Fruit fly (Drosophila melanogaster): ENCODE data around the gene CG11398.

CG11398 gene

dm6 chrX:1179865-1180264 is 35.1 kb downstream of the CG11398 start, which contains the start of gene CG11379:
Gene CG11379, plus strand, starts transcription at chrX:1180165.
- no peak for TF ChIP-seq CG17801 (GFP tag; optimal IDR thresholded peaks at IDR 0.05; ENCODE audit: partially characterized antibody)

DNA sequence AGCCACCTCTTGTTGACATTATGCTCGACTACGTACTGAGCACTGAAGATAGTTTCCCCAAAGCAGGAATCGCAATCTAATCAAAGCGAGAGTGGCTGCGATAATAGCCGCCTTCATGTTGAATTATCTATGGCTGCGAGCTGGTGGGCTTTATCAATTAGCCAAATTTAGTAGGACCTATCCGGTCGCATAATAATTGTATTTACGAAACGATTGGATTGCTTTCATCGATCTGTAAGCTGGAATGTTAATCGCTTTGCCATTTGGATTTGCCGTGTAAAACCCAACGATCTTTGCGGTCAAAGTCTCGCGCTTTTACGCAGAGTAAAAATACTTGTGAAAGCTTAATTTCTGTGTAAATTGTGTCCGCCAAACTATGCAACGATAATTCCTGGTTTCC is 39.0 kb downstream of the CG11398 start, which contains the start of gene CG11384:
Gene CG11384 (minus strand): TSS at position 43 of the 400 bp plus-strand sequence.
- TF ChIP-seq CG17801 (GFP tag; optimal IDR thresholded peaks at IDR 0.05; ENCODE audit: partially characterized antibody), result no peak

DNA sequence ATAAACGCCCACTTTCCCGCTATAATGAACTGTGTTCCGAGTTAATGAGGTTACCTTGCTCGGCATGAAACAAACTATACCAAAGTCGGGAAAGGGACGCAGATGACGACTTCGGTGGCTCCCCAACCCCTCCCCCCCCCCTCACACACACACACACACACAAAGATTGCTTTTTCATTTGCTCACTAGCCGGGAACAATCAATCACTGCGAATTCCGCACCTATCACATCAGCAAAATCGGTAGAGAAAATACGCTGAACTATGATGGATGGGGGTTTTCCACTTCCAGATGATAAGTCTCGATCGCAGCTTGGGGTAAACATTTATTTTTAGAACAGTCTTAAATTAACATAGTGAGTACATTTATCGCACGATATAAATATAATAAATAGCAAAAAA is 41.4 kb downstream of the CG11398 start:
- TF ChIP-seq CG17801 (GFP tag; optimal IDR thresholded peaks at IDR 0.05; ENCODE audit: partially characterized antibody), result no peak

- no peak for TF ChIP-seq CG17801 (GFP tag; optimal IDR thresholded peaks at IDR 0.05; ENCODE audit: partially characterized antibody)
Measured at dm6 chrX:1172756-1173422, 42.1 kb downstream of the CG11398 start.

dm6 chrX:1171018-1171417 is 43.9 kb downstream of the CG11398 start:
- TF ChIP-seq CG17801 (GFP tag; optimal IDR thresholded peaks at IDR 0.05; ENCODE audit: partially characterized antibody), result peak; percentile 89

DNA sequence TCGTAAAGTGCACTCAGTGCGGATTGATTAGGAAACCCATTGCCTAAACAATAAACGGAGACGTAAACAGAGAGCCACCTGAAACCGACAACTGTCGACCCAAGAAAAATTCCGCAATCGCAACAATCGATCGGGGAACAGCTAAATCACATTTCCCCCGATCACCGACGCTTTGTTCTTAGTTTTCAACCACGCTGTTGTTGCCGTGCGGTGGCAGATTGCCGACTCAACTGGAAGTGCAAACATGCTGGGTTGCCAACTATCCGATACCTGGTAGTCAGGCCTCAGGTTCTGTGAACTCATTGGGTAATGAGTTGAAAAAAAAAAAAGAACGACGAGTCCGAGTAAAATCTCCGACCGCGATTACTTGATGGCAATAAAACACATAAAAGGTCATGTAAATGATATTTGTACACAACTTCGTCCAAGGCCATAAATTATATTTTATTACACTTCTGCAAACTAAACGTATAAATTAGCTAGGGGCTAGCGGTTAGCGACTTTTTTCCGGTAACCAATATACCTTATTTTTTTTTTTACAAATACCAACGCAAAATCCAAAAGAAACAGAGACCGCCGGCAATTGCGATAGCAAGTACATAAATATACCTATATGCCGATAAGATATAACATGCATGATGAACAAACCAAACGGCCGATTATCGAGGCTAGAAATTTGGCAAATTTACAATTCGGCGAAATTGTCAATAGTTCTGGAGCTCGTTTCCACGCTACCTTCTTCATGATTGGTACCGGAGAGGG is 44.7 kb downstream of the CG11398 start, which contains the start of gene CG11378:
Gene CG11378 (plus strand): TSS at position 712 of the 762 bp plus-strand sequence.
- no peak for TF ChIP-seq CG17801 (GFP tag; optimal IDR thresholded peaks at IDR 0.05; ENCODE audit: partially characterized antibody)

Data from ovary, adult (tissue).